Worm (Caenorhabditis elegans) whole organism, midembryonic: ENCODE measurements around the gene col-92.

Experiments used
- flt-1 ChIP-seq: fragments of 200-800 bp; sonication (Bioruptor generic); IDR thresholded peaks from 2 replicates; pipeline ENCODE4 v1.3.6; 2022; ENCODE audit warnings: missing genetic modification characterization, missing compliant biosample characterization
- med-1 ChIP-seq: sonication (generic microtip); optimal IDR thresholded peaks from 2 replicates; lab custom pipeline; 2017; ENCODE audit warnings: missing genetic modification characterization, mild to moderate bottlenecking, missing compliant biosample characterization, antibody characterized with exemption, missing genetic modification reagents; ENCODE audit not compliant: insufficient read depth

DNA sequence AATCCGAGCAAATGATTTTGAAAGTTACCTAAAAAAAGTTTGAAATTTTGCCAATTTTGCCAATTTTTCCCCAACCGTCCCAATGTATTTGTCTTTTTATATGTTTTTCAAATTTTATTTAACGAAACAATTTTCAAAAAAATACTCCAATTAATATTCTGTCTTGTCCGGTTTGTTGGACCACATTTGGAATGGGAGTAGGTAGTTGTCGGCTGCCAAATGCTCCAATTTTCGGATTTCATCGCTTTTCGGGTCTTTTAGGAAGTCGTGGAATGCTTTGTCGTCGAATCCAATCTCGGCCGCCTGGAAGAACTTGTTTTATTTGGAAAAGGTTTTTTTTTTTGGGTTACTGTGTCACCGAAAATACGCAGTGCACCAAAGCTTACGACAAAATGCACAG lies 42.1 kb upstream of the col-92 start:
- TF ChIP-seq med-1 = no peak
- TF ChIP-seq flt-1 = no peak
